Fruit fly (Drosophila melanogaster) whole organism, embryonic: ENCODE data around the gene oxt.

ENCODE experiments used
- Adf1 ChIP-seq: fragments of 200-800 bp; sonication (Bioruptor generic); IDR thresholded peaks from 2 replicates; pipeline ENCODE4 v1.3.6; 2022; ENCODE audit warnings: missing biosample characterization, missing genetic modification characterization
- Antp ChIP-seq: fragments of 200-800 bp; sonication (Bioruptor generic); optimal IDR thresholded peaks from 3 replicates; lab custom pipeline; 2016; ENCODE audit warnings: missing biosample characterization, missing genetic modification characterization
- Atf-2 ChIP-seq: fragments of 200-800 bp; sonication (Bioruptor generic); optimal IDR thresholded peaks from 2 replicates; lab custom pipeline; 2016; ENCODE audit warnings: missing biosample characterization, missing genetic modification characterization
- C15 ChIP-seq: fragments of 200-800 bp; sonication (Bioruptor generic); IDR thresholded peaks from 3 replicates; pipeline ENCODE4 v1.3.6; 2022; ENCODE audit warnings: missing biosample characterization, missing genetic modification characterization
- CG10959 ChIP-seq: fragments of 200-800 bp; sonication (Bioruptor generic); IDR thresholded peaks from 2 replicates; pipeline ENCODE4 v1.3.6; 2022; ENCODE audit warnings: missing biosample characterization, missing genetic modification characterization
- CG11456 ChIP-seq: fragments of 200-800 bp; sonication (Bioruptor generic); IDR thresholded peaks from 3 replicates; pipeline ENCODE4 v1.3.6; 2022; ENCODE audit warnings: missing biosample characterization, missing genetic modification characterization
- CG12391 ChIP-seq: fragments of 200-800 bp; sonication (Bioruptor generic); optimal IDR thresholded peaks from 3 replicates; lab custom pipeline; 2018; ENCODE audit warnings: missing biosample characterization, mild to moderate bottlenecking, missing genetic modification characterization, moderate library complexity
- CG1529 ChIP-seq: fragments of 200-800 bp; sonication (Bioruptor generic); optimal IDR thresholded peaks from 3 replicates; lab custom pipeline; 2018; ENCODE audit warnings: missing biosample characterization, missing genetic modification characterization
- CG1647 ChIP-seq: fragments of 200-800 bp; sonication (Bioruptor generic); optimal IDR thresholded peaks from 3 replicates; lab custom pipeline; 2016; ENCODE audit warnings: missing biosample characterization, missing genetic modification characterization
- CG16813 ChIP-seq: fragments of 200-800 bp; sonication (Bioruptor generic); IDR thresholded peaks from 3 replicates; pipeline ENCODE4 v1.3.6; 2022; ENCODE audit warnings: missing biosample characterization, missing genetic modification characterization; ENCODE audit not compliant: partially characterized antibody
- CG16863 ChIP-seq: fragments of 200-800 bp; sonication (Bioruptor generic); optimal IDR thresholded peaks from 3 replicates; lab custom pipeline; 2016; ENCODE audit warnings: missing biosample characterization, missing genetic modification characterization
- CG17802 ChIP-seq: fragments of 200-800 bp; sonication (Bioruptor generic); optimal IDR thresholded peaks from 2 replicates; lab custom pipeline; 2018; ENCODE audit warnings: missing biosample characterization, mild to moderate bottlenecking, missing genetic modification characterization, moderate library complexity
- CG18011 ChIP-seq: fragments of 200-800 bp; sonication (Bioruptor generic); optimal IDR thresholded peaks from 2 replicates; lab custom pipeline; 2017; ENCODE audit warnings: missing biosample characterization, missing genetic modification characterization, mild to moderate bottlenecking, moderate library complexity, missing genotype
- CG2120 ChIP-seq: fragments of 200-800 bp; sonication (Bioruptor generic); optimal IDR thresholded peaks from 3 replicates; lab custom pipeline; 2016; ENCODE audit warnings: missing biosample characterization, missing genetic modification characterization
- CG30431 ChIP-seq: fragments of 200-800 bp; sonication (Bioruptor generic); optimal IDR thresholded peaks from 2 replicates; lab custom pipeline; 2017; ENCODE audit warnings: missing biosample characterization, missing genetic modification characterization
- CG3163 ChIP-seq: fragments of 200-800 bp; sonication (Bioruptor generic); optimal IDR thresholded peaks from 3 replicates; lab custom pipeline; 2016; ENCODE audit warnings: missing biosample characterization, missing genetic modification characterization
- CG4820 ChIP-seq: fragments of 200-800 bp; sonication (Bioruptor generic); optimal IDR thresholded peaks from 3 replicates; lab custom pipeline; 2016; ENCODE audit warnings: missing biosample characterization, missing genetic modification characterization
- CG5953 ChIP-seq: fragments of 200-800 bp; sonication (Bioruptor generic); IDR thresholded peaks from 2 replicates; pipeline ENCODE4 v1.3.6; 2022; ENCODE audit warnings: missing biosample characterization, missing genetic modification characterization
- CG6272 ChIP-seq: fragments of 200-800 bp; sonication (Bioruptor generic); IDR thresholded peaks from 2 replicates; pipeline ENCODE4 v1.3.6; 2022; ENCODE audit warnings: missing biosample characterization, missing genetic modification characterization
- CG7372 ChIP-seq: fragments of 200-800 bp; sonication (Bioruptor generic); IDR thresholded peaks from 2 replicates; pipeline ENCODE4 v1.3.6; 2022; ENCODE audit warnings: missing biosample characterization, missing genetic modification characterization
- CG8388 ChIP-seq: fragments of 200-800 bp; sonication (Bioruptor generic); optimal IDR thresholded peaks from 2 replicates; lab custom pipeline; 2019; ENCODE audit warnings: missing biosample characterization, mild to moderate bottlenecking, missing genetic modification characterization, moderate library complexity
- CG9609 ChIP-seq: fragments of 200-800 bp; sonication (Bioruptor generic); optimal IDR thresholded peaks from 3 replicates; lab custom pipeline; 2016; ENCODE audit warnings: missing biosample characterization, missing genetic modification characterization
- CG9797 ChIP-seq: fragments of 200-800 bp; sonication (Bioruptor generic); optimal IDR thresholded peaks from 3 replicates; lab custom pipeline; 2018; ENCODE audit warnings: missing biosample characterization, mild to moderate bottlenecking, missing genetic modification characterization
- Fer2 ChIP-seq: fragments of 200-800 bp; sonication (Bioruptor generic); optimal IDR thresholded peaks from 2 replicates; lab custom pipeline; 2018; ENCODE audit warnings: missing biosample characterization, mild to moderate bottlenecking, missing genetic modification characterization, moderate library complexity
- HLH4C ChIP-seq: fragments of 200-800 bp; sonication (Bioruptor generic); IDR thresholded peaks from 3 replicates; pipeline ENCODE4 v1.3.6; 2022; ENCODE audit warnings: missing biosample characterization, missing genetic modification characterization; ENCODE audit not compliant: partially characterized antibody
- Hr3 ChIP-seq: fragments of 200-800 bp; sonication (Bioruptor generic); optimal IDR thresholded peaks from 3 replicates; lab custom pipeline; 2016; ENCODE audit warnings: missing biosample characterization, missing genetic modification characterization
- Hr39 ChIP-seq: fragments of >200 bp; optimal IDR thresholded peaks from 2 replicates; lab custom pipeline; 2017
- Hr51 ChIP-seq, 2 experiments: fragments of 200-800 bp; sonication (Bioruptor generic); optimal IDR thresholded peaks; 2 replicates in 1 of 2; 3 replicates in 1 of 2; lab custom pipeline; 2016 to 2018; ENCODE audit warnings: missing biosample characterization in 2 of 2, missing genetic modification characterization in 2 of 2, mild to moderate bottlenecking in 1 of 2, moderate library complexity in 1 of 2
- Lhr ChIP-seq: fragments of 200-800 bp; sonication (Bioruptor generic); optimal IDR thresholded peaks from 3 replicates; lab custom pipeline; 2017; ENCODE audit warnings: mild to moderate bottlenecking, missing biosample characterization, missing genetic modification reagents, missing genetic modification characterization
- Myb ChIP-seq: fragments of 200-800 bp; sonication (Bioruptor generic); optimal IDR thresholded peaks from 2 replicates; lab custom pipeline; 2016; ENCODE audit warnings: missing biosample characterization, missing genetic modification characterization
- Optix ChIP-seq: fragments of 200-800 bp; sonication (Bioruptor generic); IDR thresholded peaks from 3 replicates; pipeline ENCODE4 v1.3.6; 2022; ENCODE audit warnings: missing biosample characterization, missing genetic modification characterization
- Usf ChIP-seq: fragments of 200-800 bp; sonication (Bioruptor generic); optimal IDR thresholded peaks from 2 replicates; lab custom pipeline; 2017; ENCODE audit warnings: missing genotype, missing biosample characterization, missing genetic modification characterization
- aop ChIP-seq: fragments of 200-800 bp; sonication (Bioruptor generic); IDR thresholded peaks from 2 replicates; pipeline ENCODE4 v1.3.6; 2022; ENCODE audit warnings: missing biosample characterization, missing genetic modification characterization
- ato ChIP-seq: fragments of 200-800 bp; sonication (Bioruptor generic); IDR thresholded peaks from 2 replicates; pipeline ENCODE4 v1.3.6; 2022; ENCODE audit warnings: missing biosample characterization, missing genetic modification characterization; ENCODE audit not compliant: partially characterized antibody
- bbx ChIP-seq: fragments of 200-800 bp; sonication (Bioruptor generic); IDR thresholded peaks from 2 replicates; pipeline ENCODE4 v1.3.6; 2022; ENCODE audit warnings: missing biosample characterization, missing genetic modification characterization; ENCODE audit not compliant: partially characterized antibody
- cad ChIP-seq: fragments of >200 bp; optimal IDR thresholded peaks from 2 replicates; lab custom pipeline; 2017; ENCODE audit warnings: missing biosample characterization, missing genetic modification characterization
- cas ChIP-seq: fragments of 200-800 bp; sonication (Bioruptor generic); IDR thresholded peaks from 2 replicates; pipeline ENCODE4 v1.3.6; 2022; ENCODE audit warnings: missing biosample characterization, missing genetic modification characterization
- chm ChIP-seq: fragments of 200-800 bp; sonication (Bioruptor generic); IDR thresholded peaks from 2 replicates; pipeline ENCODE4 v1.3.6; 2022; ENCODE audit warnings: missing biosample characterization, missing genetic modification characterization
- crc ChIP-seq: fragments of 200-800 bp; sonication (Bioruptor generic); optimal IDR thresholded peaks from 2 replicates; lab custom pipeline; 2016; ENCODE audit warnings: missing biosample characterization, missing genetic modification characterization
- exex ChIP-seq: fragments of 200-800 bp; sonication (Bioruptor generic); optimal IDR thresholded peaks from 4 replicates; lab custom pipeline; 2018; ENCODE audit warnings: missing biosample characterization, mild to moderate bottlenecking, missing genetic modification characterization, moderate library complexity
- hkb ChIP-seq, 2 experiments: fragments of 200-800 bp in 1 of 2; fragments of >200 bp in 1 of 2; sonication (Bioruptor generic) in 1 of 2; IDR thresholded peaks in 1 of 2; optimal IDR thresholded peaks in 1 of 2; 2 replicates each; pipeline versions ENCODE4 v1.3.6 to Lab custom; 2017 to 2022; ENCODE audit warnings: missing biosample characterization in 1 of 2, missing genetic modification characterization in 1 of 2
- jing ChIP-seq: fragments of 200-800 bp; sonication (Bioruptor generic); optimal IDR thresholded peaks from 2 replicates; lab custom pipeline; 2018; ENCODE audit warnings: missing biosample characterization, mild to moderate bottlenecking, missing genetic modification characterization
- lbe ChIP-seq: fragments of 200-800 bp; sonication (Bioruptor generic); optimal IDR thresholded peaks from 2 replicates; lab custom pipeline; 2016; ENCODE audit warnings: missing biosample characterization, mild to moderate bottlenecking, missing genetic modification characterization
- oc ChIP-seq: fragments of 200-800 bp; sonication (Bioruptor generic); optimal IDR thresholded peaks from 2 replicates; lab custom pipeline; 2018; ENCODE audit warnings: missing biosample characterization, mild to moderate bottlenecking, missing genetic modification characterization, moderate library complexity
- pho ChIP-seq: fragments of 200-800 bp; sonication (Bioruptor generic); optimal IDR thresholded peaks from 2 replicates; lab custom pipeline; 2016; ENCODE audit warnings: missing biosample characterization, missing genetic modification characterization
- pnt ChIP-seq: fragments of 200-800 bp; sonication (Bioruptor generic); optimal IDR thresholded peaks from 3 replicates; lab custom pipeline; 2016; ENCODE audit warnings: missing biosample characterization, missing genetic modification characterization
- ranshi ChIP-seq: fragments of 200-800 bp; sonication (Bioruptor generic); IDR thresholded peaks from 2 replicates; pipeline ENCODE4 v1.3.6; 2022; ENCODE audit warnings: missing biosample characterization, missing genetic modification characterization
- schlank ChIP-seq: fragments of 200-800 bp; sonication (Bioruptor generic); optimal IDR thresholded peaks from 2 replicates; lab custom pipeline; 2018; ENCODE audit warnings: missing biosample characterization, mild to moderate bottlenecking, missing genetic modification characterization
- scrt ChIP-seq: fragments of 200-800 bp; sonication (Bioruptor generic); optimal IDR thresholded peaks from 2 replicates; lab custom pipeline; 2018; ENCODE audit warnings: missing biosample characterization, mild to moderate bottlenecking, missing genetic modification characterization, moderate library complexity
- sqz ChIP-seq: fragments of 200-800 bp; sonication (Bioruptor generic); optimal IDR thresholded peaks from 3 replicates; lab custom pipeline; 2018; ENCODE audit warnings: missing biosample characterization, mild to moderate bottlenecking, missing genetic modification characterization
- z ChIP-seq: fragments of 200-800 bp; sonication (Bioruptor generic); IDR thresholded peaks from 3 replicates; pipeline ENCODE4 v1.3.6; 2022; ENCODE audit warnings: missing biosample characterization, missing genetic modification characterization

Gene oxt

dm6 chr3L:2257412-2257862 lies 5.0 kb downstream of the oxt start, which contains the start of the genes CG1275 and Elp5 (continued):
- peak; percentile 96 for TF ChIP-seq jing (GFP tag; lab: Kevin White, UChicago)
- peak; percentile 94 for TF ChIP-seq exex
- peak; percentile 100 for TF ChIP-seq ranshi (GFP tag; lab: Robert Waterston, UW)
- TF ChIP-seq CG10959 (GFP tag; lab: Robert Waterston, UW), result peak; percentile 99
- TF ChIP-seq hkb (optimal IDR thresholded peaks at IDR 0.05; lab: Kevin White, UChicago), result no peak
- peak; percentile 99 for TF ChIP-seq hkb (GFP tag; IDR thresholded peaks at IDR 0.05; lab: Robert Waterston, UW)
- TF ChIP-seq lbe (GFP tag; lab: Kevin White, UChicago), result peak; percentile 98
- TF ChIP-seq crc, result peak; percentile 93
- TF ChIP-seq CG1647 (GFP tag; lab: Kevin White, UChicago), result peak; percentile 97
- TF ChIP-seq scrt (GFP tag; lab: Kevin White, UChicago), result peak; percentile 84
- TF ChIP-seq Hr39 (lab: Kevin White, UChicago), result no peak
- TF ChIP-seq chm, result peak; percentile 99
- TF ChIP-seq CG6272 (GFP tag; lab: Robert Waterston, UW), result peak; percentile 99
- TF ChIP-seq CG18011 (GFP tag; lab: Kevin White, UChicago), result peak; percentile 91
- TF ChIP-seq bbx (GFP tag; lab: Robert Waterston, UW), result no peak
- TF ChIP-seq sqz (GFP tag; lab: Kevin White, UChicago), result peak; percentile 88
- peak; percentile 97 to 98 for TF ChIP-seq Hr51 (GFP tag; optimal IDR thresholded peaks at IDR 0.05; lab: Kevin White, UChicago)
- TF ChIP-seq CG1529, result peak; percentile 97
- peak; percentile 100 for TF ChIP-seq CG7372 (GFP tag; lab: Robert Waterston, UW)
- TF ChIP-seq schlank (tag; lab: Kevin White, UChicago), result peak; percentile 98
- peak; percentile 99 for TF ChIP-seq C15 (GFP tag; lab: Robert Waterston, UW)
- TF ChIP-seq CG9609 (GFP tag; lab: Kevin White, UChicago), result peak; percentile 96
- peak; percentile 97 for TF ChIP-seq Atf-2 (GFP tag; lab: Kevin White, UChicago)
- peak; percentile 100 for TF ChIP-seq CG11456
- TF ChIP-seq Optix, result peak; percentile 99
- peak; percentile 97 for TF ChIP-seq oc (tag; lab: Kevin White, UChicago)
- TF ChIP-seq z (GFP tag; lab: Robert Waterston, UW), result peak; percentile 86
- TF ChIP-seq CG12391 (tag; lab: Kevin White, UChicago), result peak; percentile 98
- TF ChIP-seq CG4820 (GFP tag; lab: Kevin White, UChicago), result peak; percentile 94
- peak; percentile 99 for TF ChIP-seq cas (GFP tag; lab: Robert Waterston, UW)
- peak; percentile 99 for TF ChIP-seq CG5953 (GFP tag; lab: Robert Waterston, UW)
- TF ChIP-seq Antp (GFP tag; lab: Kevin White, UChicago), result peak; percentile 96
- peak; percentile 98 for TF ChIP-seq aop
- TF ChIP-seq CG16813 (GFP tag; lab: Robert Waterston, UW), result no peak
- peak; percentile 97 for TF ChIP-seq pnt
- TF ChIP-seq CG30431, result peak; percentile 97
- 0 out of 2 replicates have a peak, but pooled peaks have one; percentile 6 for TF ChIP-seq ato (GFP tag; lab: Robert Waterston, UW)
- TF ChIP-seq cad, result no peak
- TF ChIP-seq Hr3 (GFP tag; lab: Kevin White, UChicago), result peak; percentile 97
- peak; percentile 82 for TF ChIP-seq CG3163 (GFP tag; lab: Kevin White, UChicago)
- TF ChIP-seq Usf (GFP tag; lab: Kevin White, UChicago), result peak; percentile 95
- peak; percentile 94 for TF ChIP-seq Lhr (GFP tag; lab: Kevin White, UChicago)
- TF ChIP-seq CG9797 (GFP tag; lab: Kevin White, UChicago), result peak; percentile 57
- peak; percentile 96 for TF ChIP-seq CG8388 (GFP tag; lab: Kevin White, UChicago)
- TF ChIP-seq Adf1 (GFP tag; lab: Robert Waterston, UW), result peak; percentile 90
- TF ChIP-seq CG2120, result peak; percentile 99
- TF ChIP-seq HLH4C (GFP tag; lab: Robert Waterston, UW), result 0 out of 3 replicates have a peak, but pooled peaks have one; percentile 27
- peak; percentile 95 for TF ChIP-seq CG16863
- TF ChIP-seq Myb (GFP tag; lab: Kevin White, UChicago), result peak; percentile 85
- TF ChIP-seq Fer2 (tag; lab: Kevin White, UChicago), result peak; percentile 98
- peak; percentile 91 for TF ChIP-seq CG17802
- peak; percentile 97 for TF ChIP-seq pho (GFP tag; lab: Kevin White, UChicago)
